Worm (Caenorhabditis elegans) whole organism, young adult: ENCODE measurements around the gene T28D6.5.

Experiments used
- B0019.2 ChIP-seq: fragments of 200-800 bp; sonication (Bioruptor generic); conservative IDR thresholded peaks from 2 replicates; pipeline ENCODE4 v1.3.6; 2022; ENCODE audit warnings: missing genetic modification reagents, missing genetic modification characterization, missing compliant biosample characterization
- B0261.1 ChIP-seq: sonication (generic microtip); optimal IDR thresholded peaks from 2 replicates; lab custom pipeline; 2016; ENCODE audit warnings: mild to moderate bottlenecking, missing genetic modification characterization, moderate library complexity, missing compliant biosample characterization
- F33H1.4 ChIP-seq: fragments of 200-800 bp; sonication (Bioruptor generic); IDR thresholded peaks from 2 replicates; pipeline ENCODE4 v1.3.6; 2022; ENCODE audit warnings: missing genetic modification reagents, missing genetic modification characterization, missing compliant biosample characterization
- F52B5.7 ChIP-seq: sonication (generic microtip); optimal IDR thresholded peaks from 2 replicates; lab custom pipeline; 2016; ENCODE audit warnings: mild to moderate bottlenecking, missing genetic modification characterization, missing compliant biosample characterization
- K11D2.4 ChIP-seq: fragments of 200-800 bp; sonication (Bioruptor generic); IDR thresholded peaks from 2 replicates; pipeline ENCODE4 v1.3.6; 2022; ENCODE audit warnings: missing genetic modification reagents, missing genetic modification characterization, missing compliant biosample characterization
- T26A5.8 ChIP-seq: sonication (generic microtip); optimal IDR thresholded peaks from 2 replicates; lab custom pipeline; 2016; ENCODE audit warnings: missing genetic modification characterization, missing compliant biosample characterization
- ZK185.1 ChIP-seq: sonication (generic microtip); optimal IDR thresholded peaks from 2 replicates; lab custom pipeline; 2016; ENCODE audit warnings: mild to moderate bottlenecking, missing genetic modification characterization, missing compliant biosample characterization; ENCODE audit not compliant: poor library complexity, severe bottlenecking
- ama-1 ChIP-seq, 3 experiments: fragments of 150-350 bp in 1 of 3; sonication (generic microtip) in 2 of 3; optimal IDR thresholded peaks; 2 replicates each; lab custom pipeline; 2014 to 2018; ENCODE audit warnings: missing biosample characterization in 2 of 3, missing genetic modification characterization in 2 of 3, missing genetic modification reagents in 2 of 3
- aptf-2 ChIP-seq: fragments of 200-800 bp; sonication (Bioruptor generic); conservative IDR thresholded peaks from 2 replicates; pipeline ENCODE4 v1.3.6; 2022; ENCODE audit warnings: missing genetic modification reagents, missing genetic modification characterization, missing compliant biosample characterization
- attf-3 ChIP-seq: fragments of 200-800 bp; sonication (Bioruptor generic); conservative IDR thresholded peaks from 2 replicates; pipeline ENCODE4 v1.3.6; 2022; ENCODE audit warnings: missing genetic modification reagents, missing genetic modification characterization, missing compliant biosample characterization
- ccch-3 ChIP-seq: fragments of 200-800 bp; sonication (Bioruptor generic); optimal IDR thresholded peaks from 2 replicates; lab custom pipeline; 2018; ENCODE audit warnings: mild to moderate bottlenecking, missing genetic modification characterization, missing compliant biosample characterization
- cebp-2 ChIP-seq: fragments of 200-800 bp; sonication (Bioruptor generic); IDR thresholded peaks from 2 replicates; pipeline ENCODE4 v1.3.6; 2022; ENCODE audit warnings: missing genetic modification characterization, missing compliant biosample characterization
- ceh-100 ChIP-seq: fragments of 200-800 bp; sonication (Bioruptor generic); IDR thresholded peaks from 2 replicates; pipeline ENCODE4 v1.3.6; 2022; ENCODE audit warnings: missing genetic modification reagents, missing genetic modification characterization, missing compliant biosample characterization
- chd-7 ChIP-seq: sonication (generic microtip); optimal IDR thresholded peaks from 2 replicates; lab custom pipeline; 2016; ENCODE audit warnings: mild to moderate bottlenecking, missing genetic modification characterization, moderate library complexity, missing compliant biosample characterization
- dox-1 ChIP-seq: fragments of 200-800 bp; sonication (Bioruptor generic); IDR thresholded peaks from 2 replicates; pipeline ENCODE4 v1.3.6; 2022; ENCODE audit warnings: missing genetic modification reagents, missing genetic modification characterization, missing compliant biosample characterization
- dpl-1 ChIP-seq: fragments of 150-350 bp; optimal IDR thresholded peaks from 2 replicates; lab custom pipeline; 2014; ENCODE audit warnings: missing biosample characterization, missing genetic modification reagents, missing genetic modification characterization
- efl-1 ChIP-seq: fragments of 150-350 bp; optimal IDR thresholded peaks from 2 replicates; lab custom pipeline; 2014; ENCODE audit warnings: missing biosample characterization, missing genetic modification reagents, missing genetic modification characterization
- ets-4 ChIP-seq: fragments of 200-800 bp; sonication (Bioruptor generic); optimal IDR thresholded peaks from 2 replicates; lab custom pipeline; 2018; ENCODE audit warnings: mild to moderate bottlenecking, missing genetic modification characterization, missing compliant biosample characterization
- hlh-12 ChIP-seq: sonication (generic microtip); optimal IDR thresholded peaks from 2 replicates; lab custom pipeline; 2016; ENCODE audit warnings: missing genetic modification characterization, missing compliant biosample characterization
- hmg-1.2 ChIP-seq: fragments of 200-800 bp; sonication (Bioruptor generic); IDR thresholded peaks from 2 replicates; pipeline ENCODE4 v1.3.6; 2022; ENCODE audit warnings: missing genetic modification reagents, missing genetic modification characterization, missing compliant biosample characterization
- hrde-1 ChIP-seq: sonication (generic microtip); optimal IDR thresholded peaks from 2 replicates; lab custom pipeline; 2016; ENCODE audit warnings: missing genetic modification characterization, mild to moderate bottlenecking, missing compliant biosample characterization, moderate library complexity, missing genotype, missing genetic modification reagents, borderline replicate concordance
- hsf-1 ChIP-seq: fragments of 200-800 bp; sonication (Bioruptor generic); IDR thresholded peaks from 2 replicates; pipeline ENCODE4 v1.3.6; 2022; ENCODE audit warnings: missing genetic modification reagents, missing genetic modification characterization, missing compliant biosample characterization
- let-526 ChIP-seq: fragments of 200-800 bp; sonication (Bioruptor generic); IDR thresholded peaks from 2 replicates; pipeline ENCODE4 v1.3.6; 2022; ENCODE audit warnings: missing genetic modification reagents, missing genetic modification characterization, missing compliant biosample characterization
- lsl-1 ChIP-seq: fragments of 200-800 bp; sonication (Bioruptor generic); optimal IDR thresholded peaks from 2 replicates; lab custom pipeline; 2018; ENCODE audit warnings: mild to moderate bottlenecking, missing genetic modification characterization, moderate library complexity, missing compliant biosample characterization
- lsy-27 ChIP-seq: sonication (generic microtip); optimal IDR thresholded peaks from 2 replicates; lab custom pipeline; 2017; ENCODE audit warnings: missing genetic modification characterization, mild to moderate bottlenecking, missing compliant biosample characterization, antibody characterized with exemption, missing genotype, borderline replicate concordance; ENCODE audit not compliant: insufficient read depth
- madf-3 ChIP-seq: fragments of 200-800 bp; sonication (Bioruptor generic); IDR thresholded peaks from 2 replicates; pipeline ENCODE4 v1.3.6; 2022; ENCODE audit warnings: missing genetic modification reagents, missing genetic modification characterization, missing compliant biosample characterization
- mcd-1 ChIP-seq: fragments of 200-800 bp; sonication (Bioruptor generic); IDR thresholded peaks from 2 replicates; pipeline ENCODE4 v1.3.6; 2022; ENCODE audit warnings: missing genetic modification reagents, missing genetic modification characterization, missing compliant biosample characterization
- mel-28 ChIP-seq: sonication (generic microtip); optimal IDR thresholded peaks from 2 replicates; lab custom pipeline; 2016; ENCODE audit warnings: borderline replicate concordance, mild to moderate bottlenecking, missing genetic modification characterization, missing compliant biosample characterization
- nhr-120 ChIP-seq: fragments of 200-800 bp; sonication (Bioruptor generic); IDR thresholded peaks from 2 replicates; pipeline ENCODE4 v1.3.6; 2022; ENCODE audit warnings: missing genetic modification characterization, missing compliant biosample characterization
- nhr-80 ChIP-seq: sonication (generic microtip); optimal IDR thresholded peaks from 2 replicates; lab custom pipeline; 2016; ENCODE audit warnings: missing genetic modification characterization, missing compliant biosample characterization
- rec-8 ChIP-seq, 2 experiments: sonication (generic microtip); optimal IDR thresholded peaks; 2 replicates each; lab custom pipeline; 2016; ENCODE audit warnings: mild to moderate bottlenecking in 2 of 2, missing genetic modification characterization in 2 of 2, missing genetic modification reagents in 2 of 2, missing genotype in 2 of 2, missing biosample characterization in 1 of 2, missing compliant biosample characterization in 1 of 2, moderate library complexity in 1 of 2
- rpc-1 ChIP-seq, 2 experiments: fragments of 150-350 bp in 1 of 2; sonication (generic microtip) in 1 of 2; optimal IDR thresholded peaks; 2 replicates each; lab custom pipeline; 2014 to 2018; ENCODE audit warnings: missing biosample characterization in 1 of 2, missing genetic modification characterization in 1 of 2, missing genetic modification reagents in 1 of 2, missing genotype in 1 of 2
- sptf-2 ChIP-seq: fragments of 200-800 bp; sonication (Bioruptor generic); optimal IDR thresholded peaks from 2 replicates; lab custom pipeline; 2018; ENCODE audit warnings: mild to moderate bottlenecking, missing genetic modification characterization, missing compliant biosample characterization
- tbp1 ChIP-seq: fragments of 200-800 bp; sonication (Bioruptor generic); optimal IDR thresholded peaks from 2 replicates; lab custom pipeline; 2018; ENCODE audit warnings: mild to moderate bottlenecking, missing genetic modification characterization, missing compliant biosample characterization
- tlf-1 ChIP-seq: fragments of 200-800 bp; sonication (Bioruptor generic); optimal IDR thresholded peaks from 2 replicates; lab custom pipeline; 2018; ENCODE audit warnings: mild to moderate bottlenecking, missing genetic modification characterization, missing compliant biosample characterization
- unc-130 ChIP-seq: sonication (generic microtip); optimal IDR thresholded peaks from 2 replicates; lab custom pipeline; 2016; ENCODE audit warnings: missing genetic modification reagents, missing genetic modification characterization, missing compliant biosample characterization
- xnd-1 ChIP-seq: sonication (generic microtip); optimal IDR thresholded peaks from 2 replicates; lab custom pipeline; 2016; ENCODE audit warnings: missing genotype, missing genetic modification reagents, missing genetic modification characterization, missing compliant biosample characterization
- zfh-2 ChIP-seq: fragments of 200-800 bp; sonication (Bioruptor generic); conservative IDR thresholded peaks from 2 replicates; pipeline ENCODE4 v1.3.6; 2022; ENCODE audit warnings: missing genetic modification reagents, missing genetic modification characterization, missing compliant biosample characterization
- zim-3 ChIP-seq: sonication (generic microtip); optimal IDR thresholded peaks from 2 replicates; lab custom pipeline; 2017; ENCODE audit warnings: mild to moderate bottlenecking, missing genetic modification characterization, moderate library complexity, missing compliant biosample characterization
- ztf-18 ChIP-seq: sonication (generic microtip); optimal IDR thresholded peaks from 2 replicates; lab custom pipeline; 2016; ENCODE audit warnings: missing genotype, mild to moderate bottlenecking, missing genetic modification characterization, missing compliant biosample characterization
- ztf-3 ChIP-seq: fragments of 200-800 bp; sonication (Bioruptor generic); optimal IDR thresholded peaks from 2 replicates; lab custom pipeline; 2018; ENCODE audit warnings: mild to moderate bottlenecking, missing genetic modification characterization, missing compliant biosample characterization

T28D6.5 gene

ce11 chrIII:11353499-11353898 lies 20.0 kb downstream of the T28D6.5 start (continued):
- TF ChIP-seq F33H1.4 (0 out of 2 replicates have a peak, but pooled peaks have one; percentile 23), ama-1 (optimal IDR thresholded peaks at IDR 0.05; lab: Kevin White, UChicago) (no peak), ama-1 (GFP tag; optimal IDR thresholded peaks at IDR 0.05; lab: Kevin White, UChicago) (peak in 1 of 2 experiments; percentile 21), hsf-1 (GFP tag; lab: Robert Waterston, UW) (no peak), efl-1 (GFP tag; lab: Kevin White, UChicago) (no peak)

DNA sequence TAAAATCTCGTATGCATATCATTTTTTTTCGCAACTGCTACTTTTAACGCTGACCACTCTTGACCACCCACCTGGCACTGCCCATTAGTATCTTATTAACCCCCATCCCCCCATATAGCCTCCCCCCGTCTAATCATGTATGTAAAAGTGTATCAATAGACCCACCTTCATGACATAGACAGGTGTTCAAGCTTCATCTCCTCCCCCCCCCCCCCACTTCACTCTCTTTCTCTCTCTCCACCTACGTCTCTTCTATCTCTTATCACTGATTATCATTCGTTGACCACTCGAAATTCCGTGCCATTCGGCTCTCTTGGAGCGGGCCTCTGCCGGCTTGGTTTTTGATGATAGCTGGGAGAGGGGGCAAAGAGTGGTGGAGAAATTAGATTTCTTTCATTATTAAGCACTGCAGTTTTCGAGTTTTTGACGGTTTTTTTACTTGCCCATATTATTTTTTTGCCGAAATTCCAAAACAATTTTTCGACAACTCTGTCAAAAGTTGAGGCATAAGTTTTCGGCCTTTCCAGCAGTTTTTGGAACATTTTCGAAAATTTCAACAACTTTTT lies 22.4 kb downstream of the T28D6.5 start:
- TF ChIP-seq ZK185.1 (tag; lab: Kevin White, UChicago) = no peak
- TF ChIP-seq lsy-27 (tag; lab: Kevin White, UChicago) = no peak
- TF ChIP-seq zfh-2 (GFP tag; lab: Robert Waterston, UW) = 0 out of 2 replicates have a peak, but pooled peaks have one; percentile 6
- TF ChIP-seq lsl-1 (GFP tag; lab: Kevin White, UChicago) = no peak

DNA sequence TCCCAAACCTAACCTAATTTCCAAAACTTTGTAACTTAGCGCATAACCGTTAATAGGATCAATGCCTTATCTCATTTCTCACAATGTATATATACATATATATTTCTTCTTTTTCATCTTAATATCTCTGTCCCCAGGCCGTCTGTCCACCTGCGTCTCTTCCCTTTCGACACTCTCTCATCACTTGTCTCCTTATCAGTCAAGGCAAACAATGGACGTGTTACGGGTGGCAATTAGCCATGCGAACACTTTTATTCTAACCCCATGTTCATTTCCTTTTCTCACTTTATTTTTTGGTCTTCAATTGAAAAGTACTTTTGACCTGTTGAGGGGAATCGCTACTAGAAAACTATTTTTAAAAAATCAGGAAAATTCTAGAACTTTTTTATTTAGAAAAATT lies 23.9 kb downstream of the T28D6.5 start:
- TF ChIP-seq unc-130 (GFP tag; lab: Kevin White, UChicago) (no peak), cebp-2 (GFP tag; lab: Robert Waterston, UW) (no peak), rec-8 (tag; optimal IDR thresholded peaks at IDR 0.05; lab: Kevin White, UChicago) (no peak), zim-3 (no peak), hmg-1.2 (GFP tag; lab: Robert Waterston, UW) (peak; percentile 71; the same call in 1 of the 2 replicates), zfh-2 (GFP tag; lab: Robert Waterston, UW) (no peak), nhr-80 (peak; percentile 27)

ce11 chrIII:11358273-11358672 lies 24.8 kb downstream of the T28D6.5 start:
- TF ChIP-seq nhr-120 (no peak), tlf-1 (GFP tag; lab: Kevin White, UChicago) (no peak), ccch-3 (GFP tag; lab: Kevin White, UChicago) (no peak), ceh-100 (GFP tag; lab: Robert Waterston, UW) (no peak), nhr-80 (no peak), mel-28 (tag; lab: Kevin White, UChicago) (no peak), mcd-1 (GFP tag; lab: Robert Waterston, UW) (no peak), K11D2.4 (GFP tag; lab: Robert Waterston, UW) (no peak), T26A5.8 (no peak), sptf-2 (GFP tag; lab: Kevin White, UChicago) (no peak), ets-4 (GFP tag; lab: Kevin White, UChicago) (no peak), xnd-1 (tag; lab: Kevin White, UChicago) (no peak), tbp1 (GFP tag; lab: Kevin White, UChicago) (no peak), ZK185.1 (tag; lab: Kevin White, UChicago) (no peak), hlh-12 (tag; lab: Kevin White, UChicago) (no peak), ztf-18 (no peak)

- TF ChIP-seq F52B5.7 (no peak), attf-3 (no peak), dpl-1 (GFP tag; lab: Kevin White, UChicago) (no peak), hrde-1 (tag; lab: Kevin White, UChicago) (no peak), B0261.1 (tag; lab: Kevin White, UChicago) (no peak), aptf-2 (GFP tag; lab: Robert Waterston, UW) (no peak), ztf-3 (no peak), rpc-1 (optimal IDR thresholded peaks at IDR 0.05; lab: Kevin White, UChicago) (no peak), rpc-1 (tag; optimal IDR thresholded peaks at IDR 0.05; lab: Kevin White, UChicago) (no peak), hlh-12 (tag; lab: Kevin White, UChicago) (no peak), K11D2.4 (GFP tag; lab: Robert Waterston, UW) (no peak), madf-3 (GFP tag; lab: Robert Waterston, UW) (no peak), let-526 (GFP tag; lab: Robert Waterston, UW) (no peak), B0019.2 (GFP tag; lab: Robert Waterston, UW) (no peak), dox-1 (GFP tag; lab: Robert Waterston, UW) (no peak), chd-7 (tag; lab: Kevin White, UChicago) (no peak)
- TF ChIP-seq, all 124 proteins: peak for 0
These were observed 25.9 kb downstream of the T28D6.5 start for ce11 chrIII:11359422-11359821.
